Fruit fly (Drosophila melanogaster): ENCODE results near the gene Gpdh1.

DNA sequence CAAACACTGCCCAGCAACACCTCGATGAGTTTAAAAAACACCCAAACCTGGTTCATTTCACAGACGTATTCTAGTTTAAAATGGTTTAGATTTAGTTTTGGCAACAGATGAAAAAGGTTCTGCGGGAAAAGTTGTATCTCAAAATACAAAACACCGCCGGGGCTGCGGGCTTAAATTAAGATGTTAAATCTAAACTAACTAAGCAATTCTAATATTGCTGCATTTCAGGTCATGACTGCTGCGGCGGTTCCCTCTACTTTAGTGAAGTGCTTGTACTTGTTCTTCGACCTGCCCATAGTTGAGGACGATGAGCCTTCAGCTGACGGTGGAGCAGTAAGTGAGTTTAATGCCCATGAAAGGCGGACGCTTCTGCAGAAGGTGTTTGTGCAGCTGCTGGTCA, 33.3 kb upstream of the Gpdh1 start, which contains the start of gene CG14000:
- TF ChIP-seq CTCF (optimal IDR thresholded peaks at IDR 0.05): no peak
- no peak for TF ChIP-seq CG8478 (optimal IDR thresholded peaks at IDR 0.05)
